Worm (Caenorhabditis elegans): Measurements from ENCODE around the gene vps-33.1.

Gene vps-33.1

DNA sequence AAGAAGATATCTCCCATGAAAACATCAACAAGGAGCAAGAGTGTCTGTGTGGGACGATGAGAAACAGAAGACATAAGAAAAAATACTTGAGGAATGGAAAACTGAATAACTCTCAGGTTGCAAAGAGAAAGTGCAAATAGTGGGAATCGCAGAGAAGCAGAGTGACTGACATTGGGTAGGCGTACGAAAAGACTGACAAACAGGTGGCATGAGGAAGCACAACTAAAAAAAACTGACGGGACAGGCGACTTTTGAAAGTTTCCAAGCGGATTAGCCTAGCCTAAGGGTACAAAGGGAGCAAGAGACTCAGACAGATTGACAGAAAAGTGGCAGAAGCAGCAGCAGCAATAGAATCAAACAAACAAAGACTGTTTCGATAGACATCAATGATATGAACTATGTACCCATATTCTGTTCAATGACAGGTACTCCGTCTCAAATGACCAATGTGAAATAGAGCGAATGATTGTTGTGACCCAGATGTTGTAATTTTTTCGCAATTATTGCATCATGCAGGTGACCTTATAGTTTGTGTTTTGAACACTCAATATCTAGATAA is 33.7 kb downstream of the vps-33.1 start:
- TF ChIP-seq sma-9 (GFP tag; optimal IDR thresholded peaks at IDR 0.05), result peak; percentile 70
- no peak for TF ChIP-seq sma-9 (tag; optimal IDR thresholded peaks at IDR 0.05)
- no peak for TF ChIP-seq skn-1 (tag; optimal IDR thresholded peaks at IDR 0.05)
- TF ChIP-seq ztf-4 (tag; optimal IDR thresholded peaks at IDR 0.05), result peak; percentile 57
- TF ChIP-seq nhr-129 (tag; optimal IDR thresholded peaks at IDR 0.05), result peak; percentile 98
- TF ChIP-seq nhr-6 (tag; optimal IDR thresholded peaks at IDR 0.05), result peak; percentile 32
- no peak for TF ChIP-seq egl-27 (tag; optimal IDR thresholded peaks at IDR 0.05)
- TF ChIP-seq crh-2 (tag; optimal IDR thresholded peaks at IDR 0.05), result peak; percentile 40
- TF ChIP-seq nhr-77 (tag; optimal IDR thresholded peaks at IDR 0.05), result no peak
- TF ChIP-seq alr-1 (tag; optimal IDR thresholded peaks at IDR 0.05), result no peak
- peak; percentile 26 for TF ChIP-seq fos-1 (tag; optimal IDR thresholded peaks at IDR 0.05)
- peak; percentile 35 for TF ChIP-seq unc-55 (GFP tag; optimal IDR thresholded peaks at IDR 0.05)
- TF ChIP-seq C34F6.9 (tag; optimal IDR thresholded peaks at IDR 0.05), result peak; percentile 34
- TF ChIP-seq blmp-1 (tag; optimal IDR thresholded peaks at IDR 0.05; ENCODE audit: insufficient read depth), result peak; percentile 32
- TF ChIP-seq F13H6.1 (tag; optimal IDR thresholded peaks at IDR 0.05), result peak; percentile 86
- TF ChIP-seq nhr-25 (tag; optimal IDR thresholded peaks at IDR 0.05), result peak; percentile 61
- peak in 1 of 2 experiments; percentile 32 for TF ChIP-seq lsy-2 (tag; optimal IDR thresholded peaks at IDR 0.05)

DNA sequence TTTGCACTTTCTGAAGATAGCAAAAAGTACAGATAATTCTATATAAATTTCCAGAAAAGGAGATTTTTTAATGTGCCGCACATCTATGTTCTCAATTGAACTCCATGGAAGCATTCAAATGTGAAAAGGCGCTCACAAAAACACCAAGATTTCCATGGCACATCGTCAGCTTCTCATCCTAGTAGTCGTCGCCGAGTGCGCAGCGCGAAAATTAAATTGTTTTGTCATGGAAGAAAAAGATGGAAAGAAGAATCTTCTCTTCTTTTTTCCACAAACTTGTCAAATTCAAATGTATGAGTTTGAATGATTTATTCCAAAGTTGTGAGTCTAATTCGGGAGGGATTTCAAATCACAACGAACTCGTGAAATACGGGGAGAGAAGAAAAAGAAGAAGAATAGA is 36.7 kb downstream of the vps-33.1 start:
- peak; percentile 12 for TF ChIP-seq C34F6.9 (tag; optimal IDR thresholded peaks at IDR 0.05)
- no peak for TF ChIP-seq Y55F3AM.14 (GFP tag; optimal IDR thresholded peaks at IDR 0.05)

DNA sequence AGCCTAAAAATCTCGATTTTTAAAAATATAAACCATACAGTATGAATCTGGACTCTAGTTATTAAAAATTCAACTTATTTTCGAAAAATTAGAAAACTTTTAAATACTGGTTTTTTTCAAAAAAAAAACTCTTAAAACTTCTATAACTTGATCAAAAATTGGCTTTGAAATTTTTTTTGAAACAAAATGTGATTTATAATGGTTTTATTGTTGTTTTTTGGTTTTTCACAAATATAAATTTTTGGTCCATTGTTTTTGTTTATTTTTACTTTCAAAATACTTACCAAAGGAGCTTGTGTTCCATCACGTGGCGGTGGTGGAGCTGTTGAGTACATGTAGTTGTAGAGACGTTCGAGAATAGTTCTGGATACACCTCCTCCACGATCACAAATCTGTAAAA is 37.6 kb downstream of the vps-33.1 start:
- TF ChIP-seq nhr-237 (tag; optimal IDR thresholded peaks at IDR 0.05) (no peak), elt-3 (tag; optimal IDR thresholded peaks at IDR 0.05) (no peak), nhr-21 (tag; optimal IDR thresholded peaks at IDR 0.05) (no peak), ZK546.5 (tag; optimal IDR thresholded peaks at IDR 0.05) (no peak), R02D3.7 (tag; optimal IDR thresholded peaks at IDR 0.05) (no peak)

DNA sequence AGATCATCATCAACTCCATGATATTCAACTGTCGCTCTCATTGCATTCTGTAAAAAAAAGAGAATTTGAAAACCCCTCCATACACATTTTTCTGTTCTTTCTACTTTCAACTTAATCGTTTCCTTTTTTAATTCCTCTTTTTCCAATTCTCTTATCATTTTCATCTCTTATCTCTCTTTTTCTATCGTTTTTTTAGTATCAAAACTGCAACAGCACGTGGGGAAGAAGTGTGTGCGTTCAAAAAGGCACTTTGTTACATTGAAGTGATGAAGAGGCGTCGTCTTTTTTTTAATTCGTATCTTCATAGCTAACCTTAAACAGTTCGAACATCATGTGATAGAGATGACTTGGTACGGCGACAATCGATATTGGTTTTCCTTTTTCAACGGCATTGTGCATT is 38.4 kb downstream of the vps-33.1 start:
- peak; percentile 95 for TF ChIP-seq sma-9 (GFP tag; optimal IDR thresholded peaks at IDR 0.05)
- no peak for TF ChIP-seq sma-9 (tag; optimal IDR thresholded peaks at IDR 0.05)
- peak; percentile 47 for TF ChIP-seq blmp-1 (tag; optimal IDR thresholded peaks at IDR 0.05; ENCODE audit: insufficient read depth)
- peak; percentile 88 for TF ChIP-seq nhr-25 (tag; optimal IDR thresholded peaks at IDR 0.05)
- TF ChIP-seq lsy-2 (tag; optimal IDR thresholded peaks at IDR 0.05), result peak in 1 of 2 experiments; percentile 32
- TF ChIP-seq skn-1 (tag; optimal IDR thresholded peaks at IDR 0.05), result no peak
- TF ChIP-seq zag-1 (tag; optimal IDR thresholded peaks at IDR 0.05), result no peak
- TF ChIP-seq lin-11 (tag; optimal IDR thresholded peaks at IDR 0.05), result no peak
- no peak for TF ChIP-seq ceh-82 (tag; optimal IDR thresholded peaks at IDR 0.05)
- TF ChIP-seq mdl-1 (tag; optimal IDR thresholded peaks at IDR 0.05), result peak; percentile 46 to 78
- no peak for TF ChIP-seq Y55F3AM.14 (GFP tag; optimal IDR thresholded peaks at IDR 0.05)
- no peak for TF ChIP-seq R02D3.7 (tag; optimal IDR thresholded peaks at IDR 0.05)
- peak; percentile 79 for TF ChIP-seq sma-3 (GFP tag; optimal IDR thresholded peaks at IDR 0.05)
- TF ChIP-seq ceh-16 (tag; optimal IDR thresholded peaks at IDR 0.05), result no peak
- peak; percentile 54 for TF ChIP-seq F13H6.1 (tag; optimal IDR thresholded peaks at IDR 0.05)
- peak; percentile 23 for TF ChIP-seq sem-4 (tag; optimal IDR thresholded peaks at IDR 0.05)
- TF ChIP-seq ztf-4 (tag; optimal IDR thresholded peaks at IDR 0.05), result no peak
- TF ChIP-seq snpc-4 (tag; optimal IDR thresholded peaks at IDR 0.05), result no peak
- TF ChIP-seq mab-5 (tag; optimal IDR thresholded peaks at IDR 0.05), result no peak
- TF ChIP-seq nhr-77 (tag; optimal IDR thresholded peaks at IDR 0.05), result no peak
- TF ChIP-seq crh-2 (tag; optimal IDR thresholded peaks at IDR 0.05), result peak; percentile 84
- no peak for TF ChIP-seq elt-1 (tag; optimal IDR thresholded peaks at IDR 0.05)
- TF ChIP-seq unc-55 (GFP tag; optimal IDR thresholded peaks at IDR 0.05), result no peak
- no peak for TF ChIP-seq C34F6.9 (tag; optimal IDR thresholded peaks at IDR 0.05)
- TF ChIP-seq nhr-129 (tag; optimal IDR thresholded peaks at IDR 0.05), result peak; percentile 37
- no peak for TF ChIP-seq unc-62 (GFP tag; optimal IDR thresholded peaks at IDR 0.05)
- TF ChIP-seq ztf-1 (GFP tag; conservative IDR thresholded peaks at IDR 0.05), result no peak
- TF ChIP-seq nhr-21 (tag; optimal IDR thresholded peaks at IDR 0.05), result peak; percentile 75
- TF ChIP-seq gmeb-1 (tag; optimal IDR thresholded peaks at IDR 0.05), result peak; percentile 73
- peak; percentile 95 for TF ChIP-seq fos-1 (tag; optimal IDR thresholded peaks at IDR 0.05)

Measured in whole organism, L2 larva.